Worm (Caenorhabditis elegans) whole organism, mixed stage, embryonic: ENCODE measurements around the gene lgc-35.

Experiments
- M03D4.4 ChIP-seq: sonication (generic microtip); optimal IDR thresholded peaks from 2 replicates; lab custom pipeline; 2017; ENCODE audit warnings: mild to moderate bottlenecking, missing genetic modification characterization, missing compliant biosample characterization
- bed-3 ChIP-seq: fragments of 200-800 bp; sonication (Bioruptor generic); optimal IDR thresholded peaks from 3 replicates; lab custom pipeline; 2018; ENCODE audit warnings: mild to moderate bottlenecking, missing genetic modification characterization, moderate library complexity, missing compliant biosample characterization
- blmp-1 ChIP-seq: fragments of 150-350 bp; optimal IDR thresholded peaks from 2 replicates; lab custom pipeline; 2014; ENCODE audit warnings: missing biosample characterization, missing genetic modification characterization
- ceh-39 ChIP-seq: fragments of 150-350 bp; optimal IDR thresholded peaks from 2 replicates; lab custom pipeline; 2014; ENCODE audit warnings: missing biosample characterization, missing genetic modification characterization
- ceh-43 ChIP-seq: fragments of 200-800 bp; sonication (Bioruptor generic); optimal IDR thresholded peaks from 2 replicates; lab custom pipeline; 2018; ENCODE audit warnings: mild to moderate bottlenecking, missing genetic modification characterization, moderate library complexity, missing compliant biosample characterization
- ceh-83 ChIP-seq: fragments of 200-800 bp; sonication (Bioruptor generic); optimal IDR thresholded peaks from 2 replicates; lab custom pipeline; 2018; ENCODE audit warnings: mild to moderate bottlenecking, missing genetic modification characterization, missing compliant biosample characterization
- ces-1 ChIP-seq: fragments of 150-350 bp; optimal IDR thresholded peaks from 2 replicates; lab custom pipeline; 2014; ENCODE audit warnings: missing biosample characterization, missing genetic modification reagents, missing genetic modification characterization
- cnd-1 ChIP-seq: fragments of 200-800 bp; sonication (Bioruptor generic); optimal IDR thresholded peaks from 2 replicates; lab custom pipeline; 2018; ENCODE audit warnings: mild to moderate bottlenecking, missing genetic modification characterization, missing compliant biosample characterization
- drap-1 ChIP-seq: fragments of 200-800 bp; sonication (Bioruptor generic); optimal IDR thresholded peaks from 3 replicates; lab custom pipeline; 2018; ENCODE audit warnings: mild to moderate bottlenecking, missing genetic modification characterization, missing compliant biosample characterization
- elt-1 ChIP-seq: sonication (generic microtip); optimal IDR thresholded peaks from 2 replicates; lab custom pipeline; 2017; ENCODE audit warnings: missing genetic modification characterization, mild to moderate bottlenecking, missing compliant biosample characterization, antibody characterized with exemption, moderate library complexity, borderline replicate concordance; ENCODE audit not compliant: insufficient read depth
- elt-3 ChIP-seq: fragments of 150-350 bp; optimal IDR thresholded peaks from 2 replicates; lab custom pipeline; 2014; ENCODE audit warnings: missing biosample characterization, missing genetic modification characterization
- flh-1 ChIP-seq: fragments of 200-800 bp; sonication (Bioruptor generic); optimal IDR thresholded peaks from 2 replicates; lab custom pipeline; 2018; ENCODE audit warnings: mild to moderate bottlenecking, missing genetic modification characterization, moderate library complexity, missing compliant biosample characterization
- ham-2 ChIP-seq: fragments of 200-800 bp; sonication (Bioruptor generic); optimal IDR thresholded peaks from 2 replicates; lab custom pipeline; 2018; ENCODE audit warnings: mild to moderate bottlenecking, missing genetic modification characterization, missing compliant biosample characterization
- hlh-1 ChIP-seq: fragments of 150-350 bp; optimal IDR thresholded peaks from 2 replicates; lab custom pipeline; 2014; ENCODE audit warnings: missing biosample characterization, missing genetic modification reagents, missing genetic modification characterization
- lin-13 ChIP-seq: fragments of 150-350 bp; optimal IDR thresholded peaks from 2 replicates; lab custom pipeline; 2014; ENCODE audit warnings: missing biosample characterization, missing genetic modification characterization
- lin-32 ChIP-seq: fragments of 200-800 bp; sonication (Bioruptor generic); optimal IDR thresholded peaks from 2 replicates; lab custom pipeline; 2018; ENCODE audit warnings: mild to moderate bottlenecking, missing genetic modification characterization, missing compliant biosample characterization
- lsy-2 ChIP-seq: fragments of 150-350 bp; optimal IDR thresholded peaks from 2 replicates; lab custom pipeline; 2014; ENCODE audit warnings: missing biosample characterization, missing genetic modification characterization
- mab-5 ChIP-seq: fragments of 150-350 bp; optimal IDR thresholded peaks from 2 replicates; lab custom pipeline; 2014; ENCODE audit warnings: missing biosample characterization, missing genetic modification characterization
- mep-1 ChIP-seq: fragments of 150-350 bp; optimal IDR thresholded peaks from 2 replicates; lab custom pipeline; 2017; ENCODE audit warnings: missing biosample characterization, missing genetic modification reagents, missing genetic modification characterization, inconsistent platforms
- mls-2 ChIP-seq: sonication (generic microtip); optimal IDR thresholded peaks from 2 replicates; lab custom pipeline; 2016; ENCODE audit warnings: mild to moderate bottlenecking, missing genetic modification characterization, moderate library complexity, missing compliant biosample characterization
- nhr-12 ChIP-seq: fragments of 150-350 bp; optimal IDR thresholded peaks from 2 replicates; lab custom pipeline; 2014; ENCODE audit warnings: missing biosample characterization, missing genetic modification characterization
- nhr-2 ChIP-seq: fragments of 150-350 bp; optimal IDR thresholded peaks from 2 replicates; lab custom pipeline; 2014; ENCODE audit warnings: missing biosample characterization, missing genetic modification characterization
- nhr-237 ChIP-seq: fragments of 150-350 bp; optimal IDR thresholded peaks from 2 replicates; lab custom pipeline; 2014; ENCODE audit warnings: missing biosample characterization, missing genetic modification characterization
- nhr-28 ChIP-seq: fragments of 150-350 bp; optimal IDR thresholded peaks from 2 replicates; lab custom pipeline; 2014; ENCODE audit warnings: missing biosample characterization, missing genetic modification characterization
- nhr-76 ChIP-seq: sonication (generic microtip); optimal IDR thresholded peaks from 2 replicates; lab custom pipeline; 2017; ENCODE audit warnings: missing biosample characterization, missing genetic modification characterization
- pha-4 ChIP-seq: fragments of 150-350 bp; optimal IDR thresholded peaks from 2 replicates; lab custom pipeline; 2018; ENCODE audit warnings: missing biosample characterization, missing genetic modification reagents, missing genetic modification characterization
- sem-2 ChIP-seq: fragments of 200-800 bp; sonication (Bioruptor generic); optimal IDR thresholded peaks from 2 replicates; lab custom pipeline; 2018; ENCODE audit warnings: mild to moderate bottlenecking, missing genetic modification characterization, missing compliant biosample characterization
- snpc-4 ChIP-seq: fragments of 150-350 bp; optimal IDR thresholded peaks from 2 replicates; lab custom pipeline; 2014; ENCODE audit warnings: missing biosample characterization, missing genetic modification characterization
- sptf-1 ChIP-seq: sonication (generic microtip); optimal IDR thresholded peaks from 2 replicates; lab custom pipeline; 2017; ENCODE audit warnings: mild to moderate bottlenecking, missing genetic modification characterization, moderate library complexity, missing compliant biosample characterization
- tbx-8 ChIP-seq: fragments of 200-800 bp; sonication (Bioruptor generic); optimal IDR thresholded peaks from 2 replicates; lab custom pipeline; 2018; ENCODE audit warnings: mild to moderate bottlenecking, missing genetic modification characterization, moderate library complexity, missing compliant biosample characterization
- unc-120 ChIP-seq: sonication (generic microtip); optimal IDR thresholded peaks from 2 replicates; lab custom pipeline; 2017; ENCODE audit warnings: missing genetic modification characterization, missing compliant biosample characterization; ENCODE audit not compliant: poor library complexity, severe bottlenecking
- unc-39 ChIP-seq: fragments of 150-350 bp; optimal IDR thresholded peaks from 2 replicates; lab custom pipeline; 2014; ENCODE audit warnings: missing biosample characterization, missing genetic modification characterization
- unc-62 ChIP-seq: fragments of 150-350 bp; optimal IDR thresholded peaks from 2 replicates; lab custom pipeline; 2014; ENCODE audit warnings: missing biosample characterization, missing genetic modification reagents, missing genetic modification characterization
- zip-8 ChIP-seq: fragments of 150-350 bp; optimal IDR thresholded peaks from 2 replicates; lab custom pipeline; 2014; ENCODE audit warnings: missing biosample characterization, missing genetic modification characterization
- ztf-11 ChIP-seq: fragments of 150-350 bp; optimal IDR thresholded peaks from 2 replicates; lab custom pipeline; 2014; ENCODE audit warnings: missing biosample characterization, missing genetic modification characterization

The lgc-35 gene

DNA sequence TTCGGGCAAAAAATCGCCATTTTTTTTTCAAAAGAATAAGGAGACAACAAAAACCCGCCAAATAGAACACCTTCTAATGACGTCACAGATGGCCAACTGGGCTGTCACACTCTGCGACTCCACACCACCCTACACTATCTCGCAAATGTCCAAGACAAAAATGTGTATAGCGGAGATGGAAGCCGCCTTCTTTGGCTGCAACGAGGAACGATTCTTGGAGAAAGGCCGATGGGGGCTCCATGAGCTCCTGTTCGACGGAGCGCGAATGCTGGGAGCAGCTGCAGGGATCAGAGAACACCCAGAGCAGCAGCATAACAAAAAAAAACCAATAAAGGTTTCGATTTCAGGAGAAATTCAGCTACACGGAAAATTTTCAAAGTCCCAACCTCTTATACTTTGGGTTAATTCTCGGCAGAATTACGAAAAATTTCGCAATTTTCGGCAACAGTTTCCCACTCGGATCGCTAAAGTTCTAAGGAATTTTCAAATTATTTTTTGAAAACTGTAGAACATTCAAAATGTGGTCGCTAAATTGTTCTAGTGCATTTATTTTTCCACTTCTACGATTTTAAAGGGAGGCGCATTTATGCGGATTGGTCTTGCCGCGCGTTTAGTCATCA, 34.1 kb downstream of the lgc-35 start:
- TF ChIP-seq ces-1 (GFP tag; lab: Kevin White, UChicago) (peak; percentile 4), unc-62 (peak; percentile 23), zip-8 (tag; lab: Kevin White, UChicago) (peak; percentile 63), cnd-1 (tag; lab: Kevin White, UChicago) (peak; percentile 68), sptf-1 (tag; lab: Kevin White, UChicago) (peak; percentile 15), snpc-4 (tag; lab: Kevin White, UChicago) (no peak)

DNA sequence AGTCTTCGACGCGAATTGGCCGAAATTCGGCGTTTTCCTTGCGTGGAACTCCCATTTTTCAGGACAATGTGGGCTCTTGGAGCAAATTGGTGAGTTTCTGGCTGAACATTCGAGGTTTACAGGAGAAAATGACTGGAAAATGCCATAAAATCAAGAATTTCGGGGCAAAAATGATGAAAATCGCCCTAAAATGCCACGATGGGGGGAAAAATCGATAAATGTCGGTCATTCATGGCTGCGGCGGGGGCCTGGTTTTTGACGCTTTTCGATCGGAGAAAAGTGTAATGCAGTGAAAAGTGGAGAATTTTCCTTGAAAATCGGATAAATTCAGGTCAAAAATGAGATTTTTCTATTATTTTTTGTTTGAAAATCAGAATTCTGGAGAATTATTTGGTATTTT, 34.8 kb downstream of the lgc-35 start, which contains the start of the genes Y46G5A.18 and Y46G5A.47:
Gene Y46G5A.18, minus strand, starts transcription at position 101 of the 400 bp plus-strand sequence.
Gene Y46G5A.47, minus strand, starts transcription at position 146 of the 400 bp plus-strand sequence.
- no peak for TF ChIP-seq unc-39 (tag; lab: Kevin White, UChicago)
- TF ChIP-seq flh-1, result no peak
- TF ChIP-seq zip-8 (tag; lab: Kevin White, UChicago), result no peak
- no peak for TF ChIP-seq ces-1 (GFP tag; lab: Kevin White, UChicago)
- no peak for TF ChIP-seq nhr-12 (tag; lab: Kevin White, UChicago)
- no peak for TF ChIP-seq M03D4.4

DNA sequence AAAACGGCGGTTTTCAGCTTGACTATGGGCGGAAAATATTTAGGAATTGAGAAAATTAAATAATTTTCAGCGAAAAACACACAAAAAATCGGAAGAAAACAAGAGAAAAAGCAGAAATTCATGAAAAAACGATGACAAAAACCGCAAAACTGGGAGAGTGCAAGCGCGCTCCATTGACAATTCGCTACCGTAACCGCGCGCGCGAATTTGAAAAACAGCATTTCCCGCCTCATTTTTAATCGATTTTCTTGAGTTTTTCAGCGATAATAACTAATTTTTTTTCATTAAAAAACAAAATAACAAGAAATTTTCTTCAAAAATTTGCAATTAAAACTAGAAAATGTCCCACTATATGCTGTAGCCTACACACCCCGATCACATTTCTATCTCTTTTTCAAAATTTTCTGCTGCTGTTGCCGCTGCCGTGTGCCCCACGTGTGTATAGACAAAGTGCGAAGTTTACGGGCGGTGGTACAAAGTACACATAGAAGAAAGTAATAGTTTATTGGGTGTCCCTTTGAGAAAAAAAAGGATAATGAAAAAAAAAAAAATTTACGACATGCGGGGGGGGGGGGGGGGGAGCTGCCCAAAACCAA, 39.9 kb downstream of the lgc-35 start:
- TF ChIP-seq lin-13 (tag; lab: Kevin White, UChicago) (peak; percentile 1), hlh-1 (peak; percentile 25), lsy-2 (tag; lab: Kevin White, UChicago) (peak; percentile 92), mep-1 (tag; lab: Kevin White, UChicago) (no peak)
- TF ChIP-seq, all 35 proteins: peak for 3

DNA sequence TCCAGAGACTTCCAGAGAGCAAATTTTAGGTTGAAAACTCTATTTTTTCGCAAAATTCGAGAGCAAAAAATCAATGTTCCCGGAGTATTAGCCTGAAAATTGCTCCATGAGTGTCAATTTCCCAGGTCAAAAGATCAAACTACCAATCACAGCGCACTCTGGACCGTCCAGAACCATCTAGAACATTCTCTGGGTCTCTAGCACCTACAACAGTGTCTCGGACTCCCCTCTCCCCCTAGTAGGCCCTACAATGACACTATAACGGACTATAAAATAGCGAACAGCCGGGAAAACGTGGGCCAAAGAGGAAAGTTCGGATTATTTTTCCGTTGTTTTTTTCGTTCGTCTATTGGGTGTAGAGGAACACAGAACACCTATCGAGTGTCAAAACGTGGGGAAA, 40.6 kb downstream of the lgc-35 start:
- TF ChIP-seq nhr-2 (peak; percentile 3), cnd-1 (tag; lab: Kevin White, UChicago) (peak; percentile 13), ceh-39 (tag; lab: Kevin White, UChicago) (no peak), ztf-11 (tag; lab: Kevin White, UChicago) (no peak), unc-62 (no peak), bed-3 (GFP tag; lab: Kevin White, UChicago) (no peak)
- TF ChIP-seq, all 35 proteins: peak for 2

DNA sequence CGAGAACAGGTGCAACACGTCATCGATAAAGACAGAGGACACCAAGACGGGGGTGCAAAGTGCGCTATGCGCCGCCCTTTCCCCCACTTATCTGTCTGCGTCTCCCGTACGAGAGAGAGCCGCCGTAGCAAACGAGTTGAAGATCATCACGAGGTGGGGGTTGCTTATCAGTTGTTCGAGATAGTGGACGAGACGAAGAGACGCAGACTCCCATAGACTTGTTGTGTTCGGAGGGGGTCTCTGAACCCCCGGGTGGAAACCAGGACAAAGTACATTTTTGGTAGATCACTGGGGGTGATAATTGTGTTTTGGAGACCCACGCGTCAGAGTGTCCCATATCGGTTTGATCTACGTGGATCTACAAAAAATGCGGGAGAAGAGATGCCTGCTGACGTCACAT, 41.1 kb downstream of the lgc-35 start:
- TF ChIP-seq sem-2 (GFP tag; lab: Kevin White, UChicago) (no peak), nhr-2 (no peak), pha-4 (tag; lab: Kevin White, UChicago) (no peak), nhr-28 (tag; lab: Kevin White, UChicago) (no peak), blmp-1 (tag; lab: Kevin White, UChicago) (no peak), nhr-76 (no peak), cnd-1 (tag; lab: Kevin White, UChicago) (no peak), flh-1 (no peak), snpc-4 (tag; lab: Kevin White, UChicago) (no peak), ham-2 (GFP tag; lab: Kevin White, UChicago) (peak; percentile 75), elt-1 (tag; lab: Kevin White, UChicago) (peak; percentile 72), elt-3 (tag; lab: Kevin White, UChicago) (peak; percentile 59), M03D4.4 (no peak), ztf-11 (tag; lab: Kevin White, UChicago) (no peak), unc-120 (peak; percentile 75), lin-32 (GFP tag; lab: Kevin White, UChicago) (no peak), unc-39 (tag; lab: Kevin White, UChicago) (no peak), tbx-8 (GFP tag; lab: Kevin White, UChicago) (no peak), ces-1 (GFP tag; lab: Kevin White, UChicago) (no peak), ceh-83 (GFP tag; lab: Kevin White, UChicago) (no peak), zip-8 (tag; lab: Kevin White, UChicago) (no peak), hlh-1 (peak; percentile 68), lin-13 (tag; lab: Kevin White, UChicago) (no peak), mab-5 (tag; lab: Kevin White, UChicago) (no peak), ceh-43 (GFP tag; lab: Kevin White, UChicago) (no peak), lsy-2 (tag; lab: Kevin White, UChicago) (no peak), bed-3 (GFP tag; lab: Kevin White, UChicago) (no peak), sptf-1 (tag; lab: Kevin White, UChicago) (peak; percentile 31), drap-1 (GFP tag; lab: Kevin White, UChicago) (peak; percentile 5), nhr-237 (tag; lab: Kevin White, UChicago) (no peak), mls-2 (tag; lab: Kevin White, UChicago) (no peak), mep-1 (tag; lab: Kevin White, UChicago) (no peak), nhr-12 (tag; lab: Kevin White, UChicago) (no peak), unc-62 (peak; percentile 31), ceh-39 (tag; lab: Kevin White, UChicago) (peak; percentile 16)
